Fruit fly (Drosophila melanogaster) whole organism, wandering third instar larva: ENCODE results near the gene put.

ENCODE experiments used
- Jra ChIP-seq: sonication (Bioruptor generic); optimal IDR thresholded peaks from 2 replicates; lab custom pipeline; 2016; ENCODE audit warnings: missing biosample characterization, missing genetic modification characterization
- Myc ChIP-seq: fragments of >200 bp; optimal IDR thresholded peaks from 2 replicates; lab custom pipeline; 2017
- Rel ChIP-seq, 2 experiments: fragments of 200-800 bp; sonication (Bioruptor generic) in 1 of 2; optimal IDR thresholded peaks; 2 replicates in 1 of 2; 3 replicates in 1 of 2; lab custom pipeline; 2016 to 2019; ENCODE audit warnings: mild to moderate bottlenecking in 2 of 2, missing biosample characterization in 2 of 2, missing genetic modification characterization in 2 of 2, moderate library complexity in 1 of 2
- br ChIP-seq: fragments of 200-800 bp; sonication (Bioruptor generic); optimal IDR thresholded peaks from 2 replicates; lab custom pipeline; 2016; ENCODE audit warnings: missing biosample characterization, missing genetic modification characterization
- brk ChIP-seq: fragments of 200-800 bp; sonication (Bioruptor generic); optimal IDR thresholded peaks from 2 replicates; lab custom pipeline; 2016; ENCODE audit warnings: missing biosample characterization, mild to moderate bottlenecking, missing genetic modification characterization
- fru ChIP-seq: fragments of 200-800 bp; sonication (Bioruptor generic); optimal IDR thresholded peaks from 3 replicates; lab custom pipeline; 2016; ENCODE audit warnings: missing biosample characterization, mild to moderate bottlenecking, missing genetic modification characterization
- lola ChIP-seq: fragments of >200 bp; optimal IDR thresholded peaks from 2 replicates; lab custom pipeline; 2017; ENCODE audit warnings: missing biosample characterization, missing genetic modification characterization
- psq ChIP-seq: fragments of 200-800 bp; sonication (Bioruptor generic); optimal IDR thresholded peaks from 3 replicates; lab custom pipeline; 2017; ENCODE audit warnings: missing biosample characterization, mild to moderate bottlenecking, missing genetic modification characterization, moderate library complexity
- tai ChIP-seq: sonication (Bioruptor generic); optimal IDR thresholded peaks from 2 replicates; lab custom pipeline; 2016; ENCODE audit warnings: missing biosample characterization, missing genetic modification characterization

- TF ChIP-seq lola (GFP tag; lab: Kevin White, UChicago) (no peak), brk (GFP tag; lab: Kevin White, UChicago) (peak; percentile 89), tai (GFP tag; lab: Kevin White, UChicago) (no peak), Myc (no peak), psq (peak; percentile 94), Jra (GFP tag; lab: Kevin White, UChicago) (peak; percentile 88), fru (GFP tag; lab: Kevin White, UChicago) (peak; percentile 95), br (GFP tag; lab: Kevin White, UChicago) (peak; percentile 96), Rel (GFP tag; optimal IDR thresholded peaks at IDR 0.05; lab: Kevin White, UChicago) (peak; percentile 55), Rel (tag; optimal IDR thresholded peaks at IDR 0.05; lab: Kevin White, UChicago) (peak; percentile 94)
Measured at dm6 chr3R:14654976-14655896, 29.7 kb upstream of the put start.
